Worm (Caenorhabditis elegans) whole organism, young adult: ENCODE measurements around the gene str-41.

Source experiments
- D2030.7 ChIP-seq: fragments of 200-800 bp; sonication (Bioruptor generic); IDR thresholded peaks from 2 replicates; pipeline ENCODE4 v1.3.6; 2022; ENCODE audit warnings: missing genetic modification reagents, missing genetic modification characterization, missing compliant biosample characterization
- F37B4.10 ChIP-seq: fragments of 200-800 bp; sonication (Bioruptor generic); IDR thresholded peaks from 2 replicates; pipeline ENCODE4 v1.3.6; 2022; ENCODE audit warnings: missing genetic modification characterization, missing compliant biosample characterization
- F49E8.2 ChIP-seq: sonication (generic microtip); optimal IDR thresholded peaks from 3 replicates; lab custom pipeline; 2017; ENCODE audit warnings: missing genetic modification characterization, mild to moderate bottlenecking, missing compliant biosample characterization, antibody characterized with exemption, moderate library complexity; ENCODE audit not compliant: insufficient read depth
- F52B5.7 ChIP-seq: sonication (generic microtip); optimal IDR thresholded peaks from 2 replicates; lab custom pipeline; 2016; ENCODE audit warnings: mild to moderate bottlenecking, missing genetic modification characterization, missing compliant biosample characterization
- F57A8.1 ChIP-seq: fragments of 200-800 bp; sonication (Bioruptor generic); optimal IDR thresholded peaks from 2 replicates; lab custom pipeline; 2018; ENCODE audit warnings: mild to moderate bottlenecking, missing genetic modification characterization, moderate library complexity, missing compliant biosample characterization
- F57C9.4 ChIP-seq: sonication (generic microtip); optimal IDR thresholded peaks from 2 replicates; lab custom pipeline; 2017; ENCODE audit warnings: mild to moderate bottlenecking, missing genetic modification characterization, missing compliant biosample characterization
- K11D2.4 ChIP-seq: fragments of 200-800 bp; sonication (Bioruptor generic); IDR thresholded peaks from 2 replicates; pipeline ENCODE4 v1.3.6; 2022; ENCODE audit warnings: missing genetic modification reagents, missing genetic modification characterization, missing compliant biosample characterization
- K12H6.12 ChIP-seq: fragments of 200-800 bp; sonication (Bioruptor generic); optimal IDR thresholded peaks from 2 replicates; lab custom pipeline; 2018; ENCODE audit warnings: mild to moderate bottlenecking, missing genetic modification characterization, missing compliant biosample characterization
- ZK185.1 ChIP-seq: sonication (generic microtip); optimal IDR thresholded peaks from 2 replicates; lab custom pipeline; 2016; ENCODE audit warnings: mild to moderate bottlenecking, missing genetic modification characterization, missing compliant biosample characterization; ENCODE audit not compliant: poor library complexity, severe bottlenecking
- akir-1 ChIP-seq: fragments of 200-800 bp; sonication (Bioruptor generic); optimal IDR thresholded peaks from 2 replicates; lab custom pipeline; 2018; ENCODE audit warnings: mild to moderate bottlenecking, missing genetic modification characterization, moderate library complexity, missing compliant biosample characterization
- aptf-3 ChIP-seq: fragments of 200-800 bp; sonication (Bioruptor generic); IDR thresholded peaks from 2 replicates; pipeline ENCODE4 v1.3.6; 2022; ENCODE audit warnings: missing genetic modification characterization, missing compliant biosample characterization
- atf-7 ChIP-seq: sonication (generic microtip); optimal IDR thresholded peaks from 2 replicates; lab custom pipeline; 2017; ENCODE audit warnings: mild to moderate bottlenecking, missing genetic modification characterization, missing compliant biosample characterization
- athp-1 ChIP-seq: sonication (generic microtip); optimal IDR thresholded peaks from 2 replicates; lab custom pipeline; 2017; ENCODE audit warnings: mild to moderate bottlenecking, missing genetic modification characterization, missing compliant biosample characterization
- attf-5 ChIP-seq: fragments of 200-800 bp; sonication (Bioruptor generic); optimal IDR thresholded peaks from 2 replicates; lab custom pipeline; 2018; ENCODE audit warnings: mild to moderate bottlenecking, missing genetic modification characterization, missing compliant biosample characterization
- attf-6 ChIP-seq: fragments of 200-800 bp; sonication (Bioruptor generic); IDR thresholded peaks from 2 replicates; pipeline ENCODE4 v1.3.6; 2022; ENCODE audit warnings: missing genetic modification reagents, missing genetic modification characterization, missing compliant biosample characterization
- bed-2 ChIP-seq: fragments of 200-800 bp; sonication (Bioruptor generic); IDR thresholded peaks from 2 replicates; pipeline ENCODE4 v1.3.6; 2022; ENCODE audit warnings: missing genetic modification reagents, missing genetic modification characterization, missing compliant biosample characterization
- cebp-2 ChIP-seq: fragments of 200-800 bp; sonication (Bioruptor generic); IDR thresholded peaks from 2 replicates; pipeline ENCODE4 v1.3.6; 2022; ENCODE audit warnings: missing genetic modification characterization, missing compliant biosample characterization
- ceh-58 ChIP-seq: fragments of 200-800 bp; sonication (Bioruptor generic); IDR thresholded peaks from 2 replicates; pipeline ENCODE4 v1.3.6; 2022; ENCODE audit warnings: missing genetic modification characterization, missing compliant biosample characterization
- die-1 ChIP-seq: sonication (generic microtip); optimal IDR thresholded peaks from 2 replicates; lab custom pipeline; 2016; ENCODE audit warnings: missing genotype, mild to moderate bottlenecking, missing genetic modification characterization, missing compliant biosample characterization
- egl-44 ChIP-seq: fragments of 200-800 bp; sonication (Bioruptor generic); IDR thresholded peaks from 2 replicates; pipeline ENCODE4 v1.3.6; 2022; ENCODE audit warnings: missing genetic modification reagents, missing genetic modification characterization, missing compliant biosample characterization
- ekl-4 ChIP-seq: fragments of 200-800 bp; sonication (Bioruptor generic); IDR thresholded peaks from 2 replicates; pipeline ENCODE4 v1.3.6; 2022; ENCODE audit warnings: missing genetic modification reagents, missing genetic modification characterization, missing compliant biosample characterization
- fkh-3 ChIP-seq: sonication (generic microtip); optimal IDR thresholded peaks from 2 replicates; lab custom pipeline; 2016; ENCODE audit warnings: mild to moderate bottlenecking, missing genetic modification characterization, missing compliant biosample characterization
- him-1 ChIP-seq: sonication (generic microtip); optimal IDR thresholded peaks from 2 replicates; lab custom pipeline; 2016; ENCODE audit warnings: missing genotype, missing genetic modification reagents, missing genetic modification characterization, missing compliant biosample characterization
- hlh-12 ChIP-seq: sonication (generic microtip); optimal IDR thresholded peaks from 2 replicates; lab custom pipeline; 2016; ENCODE audit warnings: missing genetic modification characterization, missing compliant biosample characterization
- hsf-1 ChIP-seq: fragments of 200-800 bp; sonication (Bioruptor generic); IDR thresholded peaks from 2 replicates; pipeline ENCODE4 v1.3.6; 2022; ENCODE audit warnings: missing genetic modification reagents, missing genetic modification characterization, missing compliant biosample characterization
- let-526 ChIP-seq: fragments of 200-800 bp; sonication (Bioruptor generic); IDR thresholded peaks from 2 replicates; pipeline ENCODE4 v1.3.6; 2022; ENCODE audit warnings: missing genetic modification reagents, missing genetic modification characterization, missing compliant biosample characterization
- let-607 ChIP-seq, 2 experiments: fragments of 200-800 bp in 1 of 2; sonication (Bioruptor generic) in 1 of 2; sonication (generic microtip) in 1 of 2; optimal IDR thresholded peaks; 2 replicates each; lab custom pipeline; 2016 to 2018; ENCODE audit warnings: mild to moderate bottlenecking in 2 of 2, missing compliant biosample characterization in 2 of 2, missing genetic modification characterization in 2 of 2, moderate library complexity in 2 of 2, missing genotype in 1 of 2
- lin-26 ChIP-seq: fragments of 200-800 bp; sonication (Bioruptor generic); IDR thresholded peaks from 2 replicates; pipeline ENCODE4 v1.3.6; 2022; ENCODE audit warnings: missing genetic modification reagents, missing genetic modification characterization, missing compliant biosample characterization
- lin-40 ChIP-seq: sonication (generic microtip); optimal IDR thresholded peaks from 2 replicates; lab custom pipeline; 2016; ENCODE audit warnings: missing genetic modification characterization, mild to moderate bottlenecking, missing compliant biosample characterization, missing genotype, missing genetic modification reagents
- lsl-1 ChIP-seq: fragments of 200-800 bp; sonication (Bioruptor generic); optimal IDR thresholded peaks from 2 replicates; lab custom pipeline; 2018; ENCODE audit warnings: mild to moderate bottlenecking, missing genetic modification characterization, moderate library complexity, missing compliant biosample characterization
- mxl-1 ChIP-seq: sonication (generic microtip); optimal IDR thresholded peaks from 2 replicates; lab custom pipeline; 2016; ENCODE audit warnings: missing genetic modification characterization, missing compliant biosample characterization
- nfyb-1 ChIP-seq: fragments of 200-800 bp; sonication (Bioruptor generic); IDR thresholded peaks from 2 replicates; pipeline ENCODE4 v1.3.6; 2022; ENCODE audit warnings: missing genetic modification reagents, missing genetic modification characterization, missing compliant biosample characterization
- nhr-27 ChIP-seq: fragments of 200-800 bp; sonication (Bioruptor generic); optimal IDR thresholded peaks from 2 replicates; lab custom pipeline; 2018; ENCODE audit warnings: mild to moderate bottlenecking, missing genetic modification characterization, moderate library complexity, missing compliant biosample characterization
- pbrm-1 ChIP-seq: fragments of 200-800 bp; sonication (Bioruptor generic); IDR thresholded peaks from 2 replicates; pipeline ENCODE4 v1.3.6; 2022; ENCODE audit warnings: missing genetic modification reagents, missing genetic modification characterization, missing compliant biosample characterization
- rcor-1 ChIP-seq: fragments of 200-800 bp; sonication (Bioruptor generic); IDR thresholded peaks from 2 replicates; pipeline ENCODE4 v1.3.6; 2022; ENCODE audit warnings: missing genetic modification reagents, missing genetic modification characterization, missing compliant biosample characterization
- repo-1 ChIP-seq: sonication (generic microtip); optimal IDR thresholded peaks from 2 replicates; lab custom pipeline; 2017; ENCODE audit warnings: mild to moderate bottlenecking, missing genetic modification characterization, missing compliant biosample characterization
- tlf-1 ChIP-seq: fragments of 200-800 bp; sonication (Bioruptor generic); optimal IDR thresholded peaks from 2 replicates; lab custom pipeline; 2018; ENCODE audit warnings: mild to moderate bottlenecking, missing genetic modification characterization, missing compliant biosample characterization
- unc-62 ChIP-seq: fragments of 150-350 bp; optimal IDR thresholded peaks from 2 replicates; lab custom pipeline; 2014; ENCODE audit warnings: missing biosample characterization, missing genetic modification reagents, missing genetic modification characterization
- zfh-2 ChIP-seq: fragments of 200-800 bp; sonication (Bioruptor generic); conservative IDR thresholded peaks from 2 replicates; pipeline ENCODE4 v1.3.6; 2022; ENCODE audit warnings: missing genetic modification reagents, missing genetic modification characterization, missing compliant biosample characterization

Gene str-41

ce11 chrV:7400588-7400987, 11.2 kb upstream of the str-41 start, which contains the start of gene srx-60:
Gene srx-60 (plus strand): TSS chrV:7400888.
- TF ChIP-seq cebp-2 (GFP tag; lab: Robert Waterston, UW) (no peak), let-526 (no peak), zfh-2 (GFP tag; lab: Robert Waterston, UW) (no peak), K11D2.4 (no peak), repo-1 (tag; lab: Kevin White, UChicago) (no peak), D2030.7 (GFP tag; lab: Robert Waterston, UW) (no peak), aptf-3 (GFP tag; lab: Robert Waterston, UW) (no peak), nfyb-1 (no peak), die-1 (tag; lab: Kevin White, UChicago) (no peak), tlf-1 (no peak), F57A8.1 (GFP tag; lab: Kevin White, UChicago) (no peak), ceh-58 (GFP tag; lab: Robert Waterston, UW) (no peak)
- TF ChIP-seq, all 124 proteins: peak for 0

ce11 chrV:7402355-7402754, 9.4 kb upstream of the str-41 start, which contains the start of gene srj-13:
Gene srj-13 (plus strand): TSS chrV:7402655.
- TF ChIP-seq F52B5.7 (tag; lab: Kevin White, UChicago) = no peak
- TF ChIP-seq K12H6.12 = no peak
- no peak for TF ChIP-seq hsf-1 (GFP tag; lab: Robert Waterston, UW)
- no peak for TF ChIP-seq F37B4.10 (GFP tag; lab: Robert Waterston, UW)
- TF ChIP-seq lin-40 (tag; lab: Kevin White, UChicago) = no peak
- TF ChIP-seq mxl-1 (tag; lab: Kevin White, UChicago) = no peak
- no peak for TF ChIP-seq atf-7 (tag; lab: Kevin White, UChicago)
- no peak for TF ChIP-seq lin-26 (GFP tag; lab: Robert Waterston, UW)
- TF ChIP-seq him-1 = no peak
- TF ChIP-seq ekl-4 (GFP tag; lab: Robert Waterston, UW) = no peak
- no peak for TF ChIP-seq rcor-1 (GFP tag; lab: Robert Waterston, UW)
- no peak for TF ChIP-seq fkh-3 (tag; lab: Kevin White, UChicago)
- no peak for TF ChIP-seq bed-2 (GFP tag; lab: Robert Waterston, UW)
- TF ChIP-seq athp-1 (tag; lab: Kevin White, UChicago) = no peak

DNA sequence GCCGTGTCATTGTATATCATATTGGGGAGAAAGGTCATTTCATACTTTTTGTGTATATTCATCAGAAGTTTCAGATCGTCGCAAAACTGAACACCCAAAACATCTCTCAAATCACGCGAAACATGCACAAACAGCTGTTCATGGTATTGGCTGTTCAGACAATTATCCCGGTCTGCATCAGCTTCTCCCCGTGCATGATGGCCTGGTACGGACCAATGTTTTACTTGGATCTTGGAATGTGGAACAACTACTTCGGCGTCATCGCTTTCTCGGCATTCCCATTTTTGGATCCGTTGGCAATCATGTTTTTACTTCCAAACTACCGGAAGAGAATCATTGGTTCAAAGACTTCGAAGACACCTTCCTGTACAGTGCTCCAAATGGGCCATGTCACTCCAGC, 8.3 kb upstream of the str-41 start:
- no peak for TF ChIP-seq F49E8.2 (tag; lab: Kevin White, UChicago)
- TF ChIP-seq attf-6 (GFP tag; lab: Robert Waterston, UW) = no peak
- no peak for TF ChIP-seq ekl-4 (GFP tag; lab: Robert Waterston, UW)
- TF ChIP-seq attf-5 (GFP tag; lab: Kevin White, UChicago) = no peak
- no peak for TF ChIP-seq akir-1
- no peak for TF ChIP-seq him-1
- TF ChIP-seq egl-44 (GFP tag; lab: Robert Waterston, UW) = no peak
- TF ChIP-seq lin-40 (tag; lab: Kevin White, UChicago) = no peak
- TF ChIP-seq pbrm-1 = no peak
- no peak for TF ChIP-seq lsl-1 (GFP tag; lab: Kevin White, UChicago)
- TF ChIP-seq lin-26 (GFP tag; lab: Robert Waterston, UW) = no peak
- no peak for TF ChIP-seq hlh-12 (tag; lab: Kevin White, UChicago)
- TF ChIP-seq let-607 (tag; optimal IDR thresholded peaks at IDR 0.05; lab: Kevin White, UChicago) = no peak
- no peak for TF ChIP-seq F57C9.4 (tag; lab: Kevin White, UChicago)
- no peak for TF ChIP-seq ZK185.1 (tag; lab: Kevin White, UChicago)
- TF ChIP-seq nhr-27 (tag; lab: Kevin White, UChicago) = no peak
- no peak for TF ChIP-seq unc-62
